Worm (Caenorhabditis elegans): ENCODE data around the gene Y19D10B.6.

The Y19D10B.6 gene

DNA sequence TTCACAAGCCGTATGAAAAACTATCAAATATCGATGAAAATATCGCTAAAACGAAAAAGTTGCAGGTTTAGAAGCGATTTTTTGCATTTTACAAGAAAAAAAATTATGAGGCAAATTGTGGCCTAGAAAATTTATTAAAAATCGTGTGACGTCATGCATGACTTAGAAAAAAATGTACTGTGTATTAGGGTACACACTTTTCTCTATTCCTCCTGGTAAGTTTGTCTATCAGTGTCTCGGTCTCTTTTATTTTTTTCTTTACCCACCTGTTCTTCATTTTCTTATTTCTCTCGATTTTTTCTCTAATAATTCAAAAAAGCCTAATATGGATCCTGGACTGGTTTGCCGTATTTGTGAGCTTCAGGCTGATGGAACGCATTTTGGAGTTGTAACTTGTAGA lies 35.8 kb downstream of the Y19D10B.6 start, which contains the start of gene nhr-227:
TSS of gene nhr-227 (plus strand) at position 326 of the 400 bp plus-strand sequence.
- TF ChIP-seq efl-1 (optimal IDR thresholded peaks at IDR 0.05) (no peak), efl-1 (GFP tag; optimal IDR thresholded peaks at IDR 0.05 in 1 of 2) (peak in 1 of 2 experiments; percentile 89), ceh-63 (GFP tag; optimal IDR thresholded peaks at IDR 0.05) (no peak)

DNA sequence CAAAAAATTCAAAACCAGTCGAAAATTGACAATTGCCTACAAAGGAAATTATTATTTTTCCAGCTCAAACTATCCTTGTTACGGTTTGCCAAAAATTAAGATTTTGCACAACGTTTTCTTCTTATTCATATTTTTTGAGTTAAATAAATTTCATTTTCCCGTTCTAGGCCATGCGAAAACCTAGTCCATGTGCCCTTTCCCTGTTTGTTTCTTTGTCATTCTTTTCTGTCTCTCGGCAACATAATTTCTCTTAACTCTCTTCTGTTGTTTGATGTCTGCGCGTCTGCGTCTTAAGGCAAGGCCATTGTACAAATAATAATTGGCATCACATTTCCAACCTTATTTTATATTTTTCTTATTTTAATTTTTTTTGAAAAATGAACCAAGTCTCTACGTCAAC lies 39.4 kb downstream of the Y19D10B.6 start, which contains the start of gene nhr-228:
TSS of gene nhr-228 (plus strand) at position 261 of the 400 bp plus-strand sequence.
- TF ChIP-seq swsn-7 (tag; optimal IDR thresholded peaks at IDR 0.05) = peak; percentile 23
- TF ChIP-seq pax-3 (tag; optimal IDR thresholded peaks at IDR 0.05) = no peak
- TF ChIP-seq egl-13 (tag; optimal IDR thresholded peaks at IDR 0.05) = no peak
- peak; percentile 43 for TF ChIP-seq nhr-47 (tag; optimal IDR thresholded peaks at IDR 0.05)
- no peak for TF ChIP-seq ceh-88 (GFP tag; IDR thresholded peaks at IDR 0.05)
- no peak for TF ChIP-seq ama-1 (optimal IDR thresholded peaks at IDR 0.05)
- TF ChIP-seq unc-98 (GFP tag; IDR thresholded peaks at IDR 0.05) = no peak
- TF ChIP-seq vab-15 (tag; optimal IDR thresholded peaks at IDR 0.05) = no peak
- no peak for TF ChIP-seq nhr-237 (tag; optimal IDR thresholded peaks at IDR 0.05)
- TF ChIP-seq nhr-19 (GFP tag; conservative IDR thresholded peaks at IDR 0.05) = no peak
- TF ChIP-seq fkh-10 (GFP tag; optimal IDR thresholded peaks at IDR 0.05) = no peak
- no peak for TF ChIP-seq nhr-12 (tag; optimal IDR thresholded peaks at IDR 0.05)
- TF ChIP-seq nhr-71 (tag; optimal IDR thresholded peaks at IDR 0.05) = peak; percentile 63
- TF ChIP-seq egl-27 (tag; optimal IDR thresholded peaks at IDR 0.05) = no peak
- TF ChIP-seq ets-5 (GFP tag; IDR thresholded peaks at IDR 0.05) = no peak
- TF ChIP-seq lir-3 (tag; optimal IDR thresholded peaks at IDR 0.05; ENCODE audit: poor library complexity) = no peak
- peak; percentile 46 for TF ChIP-seq rnt-1 (tag; optimal IDR thresholded peaks at IDR 0.05)
- no peak for TF ChIP-seq efl-3 (GFP tag; optimal IDR thresholded peaks at IDR 0.05)
- no peak for TF ChIP-seq lin-39 (tag; optimal IDR thresholded peaks at IDR 0.05)
- no peak for TF ChIP-seq pqm-1 (tag; optimal IDR thresholded peaks at IDR 0.05)
- no peak for TF ChIP-seq elt-2 (tag; optimal IDR thresholded peaks at IDR 0.05)
- no peak for TF ChIP-seq hlh-4 (tag; optimal IDR thresholded peaks at IDR 0.05)
- no peak for TF ChIP-seq tlp-1 (tag; optimal IDR thresholded peaks at IDR 0.05)
- TF ChIP-seq dsc-1 (tag; optimal IDR thresholded peaks at IDR 0.05) = no peak
- no peak for TF ChIP-seq unc-62 (GFP tag; optimal IDR thresholded peaks at IDR 0.05)
- no peak for TF ChIP-seq nhr-28 (tag; optimal IDR thresholded peaks at IDR 0.05)
- TF ChIP-seq aha-1 (tag; optimal IDR thresholded peaks at IDR 0.05) = no peak
- no peak for TF ChIP-seq sox-4 (tag; optimal IDR thresholded peaks at IDR 0.05)
- no peak for TF ChIP-seq lin-13 (GFP tag; optimal IDR thresholded peaks at IDR 0.05)
- TF ChIP-seq pag-3 (tag; optimal IDR thresholded peaks at IDR 0.05; ENCODE audit: borderline replicate concordance, insufficient read depth) = peak; percentile 24
- TF ChIP-seq nhr-11 (tag; optimal IDR thresholded peaks at IDR 0.05) = no peak
- peak in 1 of 6 experiments; percentile 47 for TF ChIP-seq elt-3 (tag; optimal IDR thresholded peaks at IDR 0.05)
- TF ChIP-seq aly-2 (tag; optimal IDR thresholded peaks at IDR 0.05) = no peak
- no peak for TF ChIP-seq nhr-84 (tag; optimal IDR thresholded peaks at IDR 0.05)
- TF ChIP-seq nhr-85 (tag) = no peak
- peak; percentile 38 to 56 for TF ChIP-seq lin-35 (GFP tag; optimal IDR thresholded peaks at IDR 0.05)
- no peak for TF ChIP-seq ztf-4 (tag; optimal IDR thresholded peaks at IDR 0.05)
- peak; percentile 62 for TF ChIP-seq snu-23 (GFP tag; optimal IDR thresholded peaks at IDR 0.05)
- no peak for TF ChIP-seq fos-1 (tag; optimal IDR thresholded peaks at IDR 0.05)
- peak; percentile 10 for TF ChIP-seq nhr-90 (tag; optimal IDR thresholded peaks at IDR 0.05; ENCODE audit: poor library complexity)
- no peak for TF ChIP-seq sptf-1 (tag; optimal IDR thresholded peaks at IDR 0.05)
- TF ChIP-seq ceh-82 (tag; optimal IDR thresholded peaks at IDR 0.05) = peak in 1 of 3 experiments; percentile 50
- peak in 1 of 2 experiments; percentile 7 for TF ChIP-seq mdl-1 (tag; optimal IDR thresholded peaks at IDR 0.05)
- TF ChIP-seq dpl-1 (GFP tag; optimal IDR thresholded peaks at IDR 0.05) = peak in 2 of 3 experiments; percentile 9 to 56
- TF ChIP-seq skn-1 (tag; optimal IDR thresholded peaks at IDR 0.05) = peak; percentile 89
- TF ChIP-seq C16A3.4 (tag; optimal IDR thresholded peaks at IDR 0.05) = peak; percentile 45
- no peak for TF ChIP-seq unc-30 (tag; optimal IDR thresholded peaks at IDR 0.05)
- TF ChIP-seq isw-1 (GFP tag; IDR thresholded peaks at IDR 0.05) = no peak
- no peak for TF ChIP-seq ztf-11 (tag; optimal IDR thresholded peaks at IDR 0.05)
